Fruit fly (Drosophila melanogaster): ENCODE measurements around the gene CG3558.

CG3558 gene

dm6 chr2L:3030350-3030749, 37.7 kb downstream of the CG3558 start, which contains the start of gene GABPI:
Gene GABPI, plus strand, starts transcription at chr2L:3030539.
- TF ChIP-seq CG12659 (GFP tag; optimal IDR thresholded peaks at IDR 0.05): peak; percentile 24
- TF ChIP-seq CG30020 (tag; optimal IDR thresholded peaks at IDR 0.05): peak; percentile 51
- 0 out of 2 replicates have a peak, but pooled peaks have one; percentile 18 for TF ChIP-seq hbn (GFP tag; IDR thresholded peaks at IDR 0.05; ENCODE audit: partially characterized antibody)
- peak; percentile 1 for TF ChIP-seq pfk (GFP tag; optimal IDR thresholded peaks at IDR 0.05)
- peak; percentile 24 for TF ChIP-seq Ets97D (GFP tag; optimal IDR thresholded peaks at IDR 0.05)
- peak; percentile 63; the same call in 1 of the 2 replicates for TF ChIP-seq CG42726 (GFP tag; IDR thresholded peaks at IDR 0.05; ENCODE audit: partially characterized antibody)
- no peak for TF ChIP-seq CG14860 (GFP tag; IDR thresholded peaks at IDR 0.05; ENCODE audit: partially characterized antibody)
- no peak for TF ChIP-seq prd (optimal IDR thresholded peaks at IDR 0.05)
- no peak for TF ChIP-seq prd (GFP tag; IDR thresholded peaks at IDR 0.05)
- TF ChIP-seq CG4360 (GFP tag; IDR thresholded peaks at IDR 0.05): peak; percentile 86
- TF ChIP-seq CHES-1-like (GFP tag; optimal IDR thresholded peaks at IDR 0.05): peak; percentile 6
- peak; percentile 4 for TF ChIP-seq phol (tag; optimal IDR thresholded peaks at IDR 0.05)
- no peak for TF ChIP-seq zf30C (GFP tag; optimal IDR thresholded peaks at IDR 0.05)
- TF ChIP-seq fd102C (GFP tag; optimal IDR thresholded peaks at IDR 0.05): peak; percentile 24
- peak; percentile 67 for TF ChIP-seq CG3847 (GFP tag; IDR thresholded peaks at IDR 0.05)
- TF ChIP-seq trem (tag; optimal IDR thresholded peaks at IDR 0.05): peak; percentile 99
- TF ChIP-seq Myb (GFP tag; optimal IDR thresholded peaks at IDR 0.05): peak; percentile 63
- no peak for TF ChIP-seq CG2202 (tag; optimal IDR thresholded peaks at IDR 0.05)
- peak; percentile 56 for TF ChIP-seq pzg (GFP tag; optimal IDR thresholded peaks at IDR 0.05)
- no peak for TF ChIP-seq mam (GFP tag; optimal IDR thresholded peaks at IDR 0.05)
- TF ChIP-seq MBD-R2 (GFP tag; IDR thresholded peaks at IDR 0.05): peak; percentile 85
- TF ChIP-seq nmo (GFP tag; optimal IDR thresholded peaks at IDR 0.05): peak; percentile 12
- no peak for TF ChIP-seq NK7.1 (GFP tag; optimal IDR thresholded peaks at IDR 0.05)
- no peak for TF ChIP-seq dmrt11E (tag; optimal IDR thresholded peaks at IDR 0.05)
- peak; percentile 21 for TF ChIP-seq CG33557 (GFP tag; optimal IDR thresholded peaks at IDR 0.05)
- no peak for TF ChIP-seq CG18262 (tag; optimal IDR thresholded peaks at IDR 0.05)
- TF ChIP-seq nom (GFP tag; optimal IDR thresholded peaks at IDR 0.05): peak; percentile 31
- TF ChIP-seq MESR4 (GFP tag; optimal IDR thresholded peaks at IDR 0.05): peak; percentile 44
- TF ChIP-seq CG4707 (GFP tag; optimal IDR thresholded peaks at IDR 0.05): peak; percentile 19
- TF ChIP-seq CG13287 (GFP tag; IDR thresholded peaks at IDR 0.05; ENCODE audit: partially characterized antibody): peak; percentile 35; the same call in 1 of the 2 replicates
- TF ChIP-seq HmgZ (tag; optimal IDR thresholded peaks at IDR 0.05): peak; percentile 55
- peak; percentile 32 for TF ChIP-seq CG15514 (GFP tag; optimal IDR thresholded peaks at IDR 0.05)
- TF ChIP-seq Xbp1 (GFP tag; optimal IDR thresholded peaks at IDR 0.05): no peak
- 0 out of 2 replicates have a peak, but pooled peaks have one; percentile 12 for TF ChIP-seq bbx (GFP tag; IDR thresholded peaks at IDR 0.05; ENCODE audit: partially characterized antibody)
- TF ChIP-seq crp (GFP tag; optimal IDR thresholded peaks at IDR 0.05): peak; percentile 2 to 86
- no peak for TF ChIP-seq CG1832 (GFP tag; optimal IDR thresholded peaks at IDR 0.05)
- peak; percentile 9 for TF ChIP-seq CG14710 (tag; optimal IDR thresholded peaks at IDR 0.05)
- TF ChIP-seq CG10431 (GFP tag; optimal IDR thresholded peaks at IDR 0.05): peak; percentile 38
- TF ChIP-seq CG17361 (GFP tag; IDR thresholded peaks at IDR 0.05): no peak
- TF ChIP-seq CkIIα-i1 (GFP tag; IDR thresholded peaks at IDR 0.05): no peak
- no peak for TF ChIP-seq kni (GFP tag; optimal IDR thresholded peaks at IDR 0.05)
- TF ChIP-seq E2f2 (GFP tag; IDR thresholded peaks at IDR 0.05): peak; percentile 93
- TF ChIP-seq CG15601 (tag; optimal IDR thresholded peaks at IDR 0.05): no peak
- TF ChIP-seq CG17912 (GFP tag; optimal IDR thresholded peaks at IDR 0.05): peak; percentile 0
- peak; percentile 43 for TF ChIP-seq CG17385 (GFP tag; optimal IDR thresholded peaks at IDR 0.05)
- TF ChIP-seq onecut (GFP tag; IDR thresholded peaks at IDR 0.05): peak; percentile 67
- TF ChIP-seq BEAF-32 (GFP tag; optimal IDR thresholded peaks at IDR 0.05): peak; percentile 22
- TF ChIP-seq Sry-δ (GFP tag; optimal IDR thresholded peaks at IDR 0.05): peak; percentile 3
